Worm (Caenorhabditis elegans): ENCODE data around the gene Y102F5A.1.

DNA sequence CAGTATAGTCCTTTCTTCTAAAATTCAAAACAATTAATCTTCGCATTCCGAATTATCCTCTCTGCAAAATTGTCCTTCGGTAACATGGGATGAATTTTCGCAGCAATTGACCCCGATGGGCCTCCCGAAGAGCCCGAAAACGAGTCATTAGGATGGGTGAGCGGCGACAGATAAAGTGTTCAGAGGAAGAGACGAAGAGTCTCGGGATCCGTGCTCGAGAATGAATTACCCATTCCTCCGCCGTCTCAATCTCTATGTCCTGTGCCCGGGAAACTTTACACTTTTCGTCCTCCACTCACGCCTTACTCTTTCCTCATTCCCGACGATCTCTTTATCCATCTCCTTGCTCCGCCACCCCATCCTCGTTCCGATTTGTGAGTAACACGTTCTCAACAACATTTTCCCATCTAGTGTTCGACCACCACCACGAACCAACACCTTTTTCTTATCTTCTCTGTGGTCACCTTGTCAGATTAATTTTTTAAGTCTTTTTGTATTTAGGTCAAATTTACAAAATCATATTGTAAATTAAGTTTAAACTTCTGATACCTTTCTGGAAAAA, 37.1 kb upstream of the Y102F5A.1 start:
- no peak for TF ChIP-seq dmd-8 (GFP tag; IDR thresholded peaks at IDR 0.05)
- peak in 1 of 2 experiments; percentile 94 for TF ChIP-seq unc-62 (GFP tag; optimal IDR thresholded peaks at IDR 0.05 in 1 of 2)
- TF ChIP-seq unc-62 (tag; optimal IDR thresholded peaks at IDR 0.05): no peak
- no peak for TF ChIP-seq arid-1 (GFP tag; conservative IDR thresholded peaks at IDR 0.05)
- no peak for TF ChIP-seq lin-29 (GFP tag; IDR thresholded peaks at IDR 0.05)
- no peak for TF ChIP-seq snpc-4 (tag; optimal IDR thresholded peaks at IDR 0.05)
- TF ChIP-seq nhr-25 (tag; optimal IDR thresholded peaks at IDR 0.05; ENCODE audit: borderline replicate concordance, insufficient read depth): no peak
- no peak for TF ChIP-seq mdt-29 (GFP tag; IDR thresholded peaks at IDR 0.05)
- TF ChIP-seq vab-7 (GFP tag; IDR thresholded peaks at IDR 0.05): no peak
- TF ChIP-seq mep-1 (tag; optimal IDR thresholded peaks at IDR 0.05): no peak
- no peak for TF ChIP-seq fkh-10 (GFP tag; optimal IDR thresholded peaks at IDR 0.05)

Measured in whole organism, L4 larva.